Fruit fly (Drosophila melanogaster): ENCODE results near the gene Irk3.
A peak's percentile ranks its signal among the peaks of the same experiment; 100 is the strongest.

The Irk3 gene

dm6 chr2L:18688646-18689296, 24.8 kb downstream of the Irk3 start, which contains the start of gene msl-1 (continued):
- TF ChIP-seq cas (GFP tag; IDR thresholded peaks at IDR 0.05) (no peak), exex (tag; optimal IDR thresholded peaks at IDR 0.05) (no peak), wor (GFP tag; IDR thresholded peaks at IDR 0.05) (no peak), sd (tag; optimal IDR thresholded peaks at IDR 0.05) (no peak), CG12769 (tag; optimal IDR thresholded peaks at IDR 0.05) (no peak), CG6813 (GFP tag; optimal IDR thresholded peaks at IDR 0.05) (no peak), emc (GFP tag; optimal IDR thresholded peaks at IDR 0.05) (no peak), CG14710 (tag; optimal IDR thresholded peaks at IDR 0.05) (peak; percentile 16), vfl (GFP tag; optimal IDR thresholded peaks at IDR 0.05) (peak; percentile 12), disco-r (GFP tag; optimal IDR thresholded peaks at IDR 0.05) (no peak), ERR (GFP tag; optimal IDR thresholded peaks at IDR 0.05) (no peak), CG1233 (GFP tag; optimal IDR thresholded peaks at IDR 0.05) (no peak), D19B (GFP tag; optimal IDR thresholded peaks at IDR 0.05) (no peak), mam (GFP tag; optimal IDR thresholded peaks at IDR 0.05) (peak; percentile 65), kay (GFP tag; optimal IDR thresholded peaks at IDR 0.05) (no peak), CG33213 (GFP tag; optimal IDR thresholded peaks at IDR 0.05) (peak; percentile 47), seq (GFP tag; IDR thresholded peaks at IDR 0.05) (no peak), YL-1 (GFP tag; optimal IDR thresholded peaks at IDR 0.05) (peak; percentile 65), HLH54F (GFP tag; optimal IDR thresholded peaks at IDR 0.05) (peak; percentile 42), lov (optimal IDR thresholded peaks at IDR 0.05) (no peak), lov (GFP tag; IDR thresholded peaks at IDR 0.05) (0 out of 3 replicates have a peak, but pooled peaks have one; percentile 5), Sox100B (GFP tag; optimal IDR thresholded peaks at IDR 0.05) (no peak), Med (GFP tag) (peak; percentile 86), lbe (GFP tag; optimal IDR thresholded peaks at IDR 0.05) (no peak), CG8281 (tag; optimal IDR thresholded peaks at IDR 0.05) (no peak), ttk (GFP tag; IDR thresholded peaks at IDR 0.05) (peak; percentile 51; the same call in 1 of the 2 replicates), fd3F (GFP tag; optimal IDR thresholded peaks at IDR 0.05) (no peak), Blimp-1 (GFP tag; optimal IDR thresholded peaks at IDR 0.05) (no peak), CG17612 (GFP tag; IDR thresholded peaks at IDR 0.05) (no peak), Drgx (GFP tag; IDR thresholded peaks at IDR 0.05) (no peak), CG6175 (GFP tag; IDR thresholded peaks at IDR 0.05) (no peak), CG18476 (GFP tag; optimal IDR thresholded peaks at IDR 0.05) (no peak), pnt (GFP tag; optimal IDR thresholded peaks at IDR 0.05) (peak; percentile 4), CG12219 (GFP tag; optimal IDR thresholded peaks at IDR 0.05) (no peak), CG31224 (GFP tag; IDR thresholded peaks at IDR 0.05) (no peak), Asciz (GFP tag; optimal IDR thresholded peaks at IDR 0.05) (no peak), Fer2 (tag; optimal IDR thresholded peaks at IDR 0.05) (no peak), Hr78 (GFP tag; optimal IDR thresholded peaks at IDR 0.05) (no peak), Hr51 (GFP tag; optimal IDR thresholded peaks at IDR 0.05) (no peak), NC2α (GFP tag; optimal IDR thresholded peaks at IDR 0.05) (no peak), E2f1 (GFP tag; IDR thresholded peaks at IDR 0.05) (no peak), zfh2 (GFP tag; optimal IDR thresholded peaks at IDR 0.05) (peak; percentile 55), Abd-B (GFP tag; optimal IDR thresholded peaks at IDR 0.05) (no peak), crol (GFP tag; IDR thresholded peaks at IDR 0.05) (no peak), CG13624 (GFP tag; optimal IDR thresholded peaks at IDR 0.05) (peak; percentile 30), CG6683 (GFP tag; optimal IDR thresholded peaks at IDR 0.05) (no peak), CG8388 (GFP tag; optimal IDR thresholded peaks at IDR 0.05) (no peak), CG2129 (GFP tag; IDR thresholded peaks at IDR 0.05; ENCODE audit: partially characterized antibody) (peak; percentile 80), CG11247 (GFP tag; IDR thresholded peaks at IDR 0.05) (peak; percentile 43; the same call in 1 of the 2 replicates), Bteb2 (GFP tag; optimal IDR thresholded peaks at IDR 0.05) (peak; percentile 39)

Data from whole organism, embryonic.